Worm (Caenorhabditis elegans) whole organism, L3 larva: Measurements from ENCODE around the gene Y57A10A.29.

Source experiments
- elt-3 ChIP-seq, 3 experiments: fragments of 150-350 bp in 1 of 3; sonication (generic microtip) in 2 of 3; optimal IDR thresholded peaks; 2 replicates in 2 of 3; 4 replicates in 1 of 3; lab custom pipeline; 2014 to 2017; ENCODE audit warnings: missing biosample characterization in 3 of 3, missing genetic modification characterization in 3 of 3
- skn-1 ChIP-seq: fragments of 150-350 bp; optimal IDR thresholded peaks from 2 replicates; lab custom pipeline; 2014; ENCODE audit warnings: missing biosample characterization, missing genetic modification characterization

ce11 chrII:12264847-12265246 lies 14.5 kb upstream of the Y57A10A.29 start:
- no peak for TF ChIP-seq elt-3 (tag; optimal IDR thresholded peaks at IDR 0.05; lab: Kevin White, UChicago)
- TF ChIP-seq skn-1 (tag; lab: Kevin White, UChicago): no peak
